Worm (Caenorhabditis elegans) whole organism, L2 larva: ENCODE measurements around the gene Y39D8A.1.

Source experiments
- aly-2 ChIP-seq: fragments of 150-350 bp; optimal IDR thresholded peaks from 2 replicates; lab custom pipeline; 2014; ENCODE audit warnings: missing biosample characterization, missing genetic modification characterization
- ceh-16 ChIP-seq: fragments of 150-350 bp; optimal IDR thresholded peaks from 2 replicates; lab custom pipeline; 2014; ENCODE audit warnings: missing biosample characterization, missing genetic modification characterization
- egl-27 ChIP-seq: sonication (generic microtip); optimal IDR thresholded peaks from 3 replicates; lab custom pipeline; 2017; ENCODE audit warnings: missing biosample characterization, missing genetic modification reagents, missing genetic modification characterization
- elt-3 ChIP-seq: sonication (generic microtip); optimal IDR thresholded peaks from 2 replicates; lab custom pipeline; 2017; ENCODE audit warnings: missing biosample characterization, missing genetic modification characterization
- lin-13 ChIP-seq: fragments of 150-350 bp; optimal IDR thresholded peaks from 2 replicates; lab custom pipeline; 2014; ENCODE audit warnings: missing biosample characterization, missing genetic modification reagents, missing genetic modification characterization
- mdl-1 ChIP-seq, 2 experiments: fragments of 150-350 bp in 1 of 2; sonication (generic microtip) in 1 of 2; optimal IDR thresholded peaks; 2 replicates each; lab custom pipeline; 2017; ENCODE audit warnings: missing biosample characterization in 2 of 2, missing genetic modification characterization in 2 of 2
- nhr-12 ChIP-seq: fragments of 150-350 bp; optimal IDR thresholded peaks from 2 replicates; lab custom pipeline; 2014; ENCODE audit warnings: missing biosample characterization, missing genetic modification characterization
- snpc-4 ChIP-seq: fragments of 150-350 bp; optimal IDR thresholded peaks from 2 replicates; lab custom pipeline; 2014; ENCODE audit warnings: missing biosample characterization, missing genetic modification characterization
- unc-39 ChIP-seq: fragments of 150-350 bp; optimal IDR thresholded peaks from 2 replicates; lab custom pipeline; 2014; ENCODE audit warnings: missing biosample characterization, missing genetic modification characterization
- unc-55 ChIP-seq: fragments of 150-350 bp; sonication (generic microtip); optimal IDR thresholded peaks from 3 replicates; lab custom pipeline; 2014; ENCODE audit warnings: missing biosample characterization, missing genetic modification reagents, missing genetic modification characterization
- zag-1 ChIP-seq: fragments of 150-350 bp; optimal IDR thresholded peaks from 2 replicates; lab custom pipeline; 2014; ENCODE audit warnings: missing biosample characterization, missing genetic modification characterization
- ztf-4 ChIP-seq: fragments of 150-350 bp; optimal IDR thresholded peaks from 2 replicates; lab custom pipeline; 2014; ENCODE audit warnings: missing biosample characterization, missing genetic modification characterization

DNA sequence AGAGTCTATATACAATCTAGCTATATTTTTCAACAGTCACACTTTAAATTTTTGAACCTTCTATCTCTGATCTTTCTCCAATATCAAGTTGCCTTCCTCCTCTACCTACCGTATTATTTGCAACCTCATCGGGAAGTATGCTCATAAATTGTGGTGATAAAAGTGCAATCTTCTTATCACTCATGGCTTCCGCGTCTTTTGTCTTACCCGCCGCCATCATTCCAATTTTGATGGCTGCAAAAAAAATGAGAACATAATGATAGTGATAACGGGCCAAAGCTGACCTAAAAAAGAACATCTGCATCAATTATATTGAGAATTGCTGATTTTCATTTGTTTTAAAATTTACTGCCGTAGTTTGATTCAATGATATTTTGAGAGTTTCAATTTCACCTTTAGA is 41.7 kb upstream of the Y39D8A.1 start:
- TF ChIP-seq mdl-1 (tag; optimal IDR thresholded peaks at IDR 0.05; lab: Kevin White, UChicago) = no peak
- TF ChIP-seq elt-3 (tag; lab: Kevin White, UChicago) = no peak
- no peak for TF ChIP-seq aly-2 (tag; lab: Kevin White, UChicago)
- TF ChIP-seq nhr-12 (tag; lab: Kevin White, UChicago) = no peak
- no peak for TF ChIP-seq snpc-4
- TF ChIP-seq unc-55 = no peak
- no peak for TF ChIP-seq ztf-4
- TF ChIP-seq zag-1 (tag; lab: Kevin White, UChicago) = no peak
- no peak for TF ChIP-seq unc-39 (tag; lab: Kevin White, UChicago)
- no peak for TF ChIP-seq egl-27
- no peak for TF ChIP-seq lin-13
- TF ChIP-seq ceh-16 (tag; lab: Kevin White, UChicago) = no peak
